Worm (Caenorhabditis elegans): ENCODE measurements around the gene Y54G11A.9.
A peak's percentile ranks its signal among the peaks of the same experiment; 100 is the strongest.

Gene Y54G11A.9

ce11 chrII:14350768-14351167, 4.5 kb upstream of the Y54G11A.9 start (continued):
- no peak for TF ChIP-seq ceh-79 (tag; optimal IDR thresholded peaks at IDR 0.05)
- no peak for TF ChIP-seq ztf-3 (GFP tag; optimal IDR thresholded peaks at IDR 0.05)
- no peak for TF ChIP-seq fkh-3 (tag; optimal IDR thresholded peaks at IDR 0.05)
- no peak for TF ChIP-seq rpc-1 (optimal IDR thresholded peaks at IDR 0.05)
- no peak for TF ChIP-seq rpc-1 (tag; optimal IDR thresholded peaks at IDR 0.05)
- TF ChIP-seq athp-1 (tag; optimal IDR thresholded peaks at IDR 0.05): peak; percentile 53
- no peak for TF ChIP-seq unc-62 (GFP tag; optimal IDR thresholded peaks at IDR 0.05)

- TF ChIP-seq lin-54 (GFP tag; optimal IDR thresholded peaks at IDR 0.05) (peak; percentile 84), D2030.7 (GFP tag; IDR thresholded peaks at IDR 0.05) (peak; percentile 92), dpff-1 (tag; optimal IDR thresholded peaks at IDR 0.05) (no peak), dpl-1 (GFP tag; optimal IDR thresholded peaks at IDR 0.05) (peak; percentile 77), F49E8.2 (tag; optimal IDR thresholded peaks at IDR 0.05; ENCODE audit: insufficient read depth) (peak; percentile 83), somi-1 (GFP tag; optimal IDR thresholded peaks at IDR 0.05) (no peak), lin-35 (GFP tag; optimal IDR thresholded peaks at IDR 0.05) (peak in 2 of 3 experiments; percentile 9 to 85), aptf-3 (GFP tag; IDR thresholded peaks at IDR 0.05) (no peak), lin-40 (tag; optimal IDR thresholded peaks at IDR 0.05) (peak; percentile 73), ceh-27 (GFP tag; optimal IDR thresholded peaks at IDR 0.05) (peak; percentile 82), hmg-1.2 (GFP tag; IDR thresholded peaks at IDR 0.05) (peak; percentile 65; the same call in 1 of the 2 replicates), nfyb-1 (GFP tag; IDR thresholded peaks at IDR 0.05) (peak; percentile 77; the same call in 1 of the 2 replicates), madf-8 (GFP tag; conservative IDR thresholded peaks at IDR 0.05) (peak; percentile 61), mxl-1 (tag; optimal IDR thresholded peaks at IDR 0.05) (no peak), ama-1 (optimal IDR thresholded peaks at IDR 0.05) (peak; percentile 37), ama-1 (GFP tag; optimal IDR thresholded peaks at IDR 0.05) (peak in 1 of 2 experiments; percentile 56), rcor-1 (GFP tag; IDR thresholded peaks at IDR 0.05) (peak; percentile 55; the same call in 1 of the 2 replicates), cebp-2 (GFP tag; IDR thresholded peaks at IDR 0.05) (no peak), die-1 (tag; optimal IDR thresholded peaks at IDR 0.05) (no peak), mes-4 (tag; optimal IDR thresholded peaks at IDR 0.05) (no peak), snpc-3.4 (tag; optimal IDR thresholded peaks at IDR 0.05) (peak; percentile 71), repo-1 (tag; optimal IDR thresholded peaks at IDR 0.05) (no peak), madf-6 (GFP tag; IDR thresholded peaks at IDR 0.05) (peak; percentile 75), Y53G8AR.9 (GFP tag; conservative IDR thresholded peaks at IDR 0.05) (peak; percentile 77; the same call in 1 of the 2 replicates), efl-1 (GFP tag; optimal IDR thresholded peaks at IDR 0.05) (peak; percentile 90), F10E7.11 (tag; optimal IDR thresholded peaks at IDR 0.05) (no peak), lsl-1 (GFP tag; optimal IDR thresholded peaks at IDR 0.05) (peak; percentile 97), nfya-1 (tag; optimal IDR thresholded peaks at IDR 0.05; ENCODE audit: borderline replicate concordance, insufficient read depth) (no peak), xnd-1 (tag; optimal IDR thresholded peaks at IDR 0.05) (peak; percentile 28), hrde-1 (tag; optimal IDR thresholded peaks at IDR 0.05; ENCODE audit: borderline replicate concordance) (no peak), ztf-28 (GFP tag; IDR thresholded peaks at IDR 0.05) (peak; percentile 69), athp-1 (tag; optimal IDR thresholded peaks at IDR 0.05) (peak; percentile 42), lir-1 (GFP tag; conservative IDR thresholded peaks at IDR 0.05) (no peak; the same call in 1 of the 2 replicates), aptf-2 (GFP tag; conservative IDR thresholded peaks at IDR 0.05) (no peak), dox-1 (GFP tag; IDR thresholded peaks at IDR 0.05) (peak; percentile 83), madf-3 (GFP tag; IDR thresholded peaks at IDR 0.05) (no peak), ztf-3 (GFP tag; optimal IDR thresholded peaks at IDR 0.05) (no peak), attf-5 (GFP tag; optimal IDR thresholded peaks at IDR 0.05) (peak; percentile 96), ekl-4 (GFP tag; IDR thresholded peaks at IDR 0.05) (peak; percentile 42; the same call in 1 of the 2 replicates), nhr-80 (tag; optimal IDR thresholded peaks at IDR 0.05) (peak; percentile 6), Y67H2A.10 (GFP tag; conservative IDR thresholded peaks at IDR 0.05) (peak; percentile 77; the same call in 1 of the 2 replicates), ceh-100 (GFP tag; IDR thresholded peaks at IDR 0.05) (peak; percentile 51)
These were observed 3.2 kb upstream of the Y54G11A.9 start, which contains the start of the genes Y54G11A.17, lin-7 and elof-1 for ce11 chrII:14349356-14349923. Y54G11A.17 (minus strand) TSS chrII:14349406. lin-7 (minus strand) TSS chrII:14349406. elof-1 (plus strand) TSS chrII:14349738.
